Fruit fly (Drosophila melanogaster): Measurements from ENCODE around the gene xit.

The xit gene

dm6 chrX:6854563-6854962 is 33.7 kb downstream of the xit start (continued):
- TF ChIP-seq jigr1 (GFP tag; IDR thresholded peaks at IDR 0.05) (peak; percentile 48; the same call in 1 of the 3 replicates), CG2202 (tag; optimal IDR thresholded peaks at IDR 0.05) (peak; percentile 50), CG34376 (GFP tag; optimal IDR thresholded peaks at IDR 0.05) (no peak), odd (GFP tag; optimal IDR thresholded peaks at IDR 0.05) (peak; percentile 71), phol (tag; optimal IDR thresholded peaks at IDR 0.05) (peak; percentile 83), Mes4 (GFP tag; optimal IDR thresholded peaks at IDR 0.05) (peak; percentile 55), ftz-f1 (GFP tag; optimal IDR thresholded peaks at IDR 0.05) (no peak), tgo (GFP tag; IDR thresholded peaks at IDR 0.05) (peak; percentile 82), Nf-YA (GFP tag; IDR thresholded peaks at IDR 0.05) (peak; percentile 51; the same call in 1 of the 2 replicates), vnd (GFP tag; IDR thresholded peaks at IDR 0.05; ENCODE audit: partially characterized antibody) (no peak), CG4820 (GFP tag; optimal IDR thresholded peaks at IDR 0.05) (peak; percentile 83), ttk (GFP tag; IDR thresholded peaks at IDR 0.05) (peak; percentile 58; the same call in 1 of the 2 replicates), disco-r (GFP tag; optimal IDR thresholded peaks at IDR 0.05) (peak; percentile 35), Doc2 (GFP tag; IDR thresholded peaks at IDR 0.05) (no peak), Nf-YB (GFP tag; optimal IDR thresholded peaks at IDR 0.05) (peak; percentile 60), cas (GFP tag; IDR thresholded peaks at IDR 0.05) (no peak), otp (GFP tag; IDR thresholded peaks at IDR 0.05) (peak; percentile 80), CG43689 (GFP tag; IDR thresholded peaks at IDR 0.05) (no peak), BtbVII (GFP tag; optimal IDR thresholded peaks at IDR 0.05) (peak; percentile 85), CG4360 (GFP tag; IDR thresholded peaks at IDR 0.05) (peak; percentile 5; the same call in 1 of the 2 replicates), CG7556 (GFP tag; optimal IDR thresholded peaks at IDR 0.05) (peak; percentile 84), BEAF-32 (GFP tag; optimal IDR thresholded peaks at IDR 0.05) (no peak), HHEX (GFP tag; optimal IDR thresholded peaks at IDR 0.05) (peak; percentile 74), CG8290 (GFP tag; optimal IDR thresholded peaks at IDR 0.05) (peak; percentile 38), CG8290 (tag; optimal IDR thresholded peaks at IDR 0.05) (no peak), chif (GFP tag; optimal IDR thresholded peaks at IDR 0.05) (peak; percentile 38 to 60), CG11504 (tag; optimal IDR thresholded peaks at IDR 0.05) (peak; percentile 92), chm (GFP tag; IDR thresholded peaks at IDR 0.05) (peak; percentile 60; the same call in 1 of the 2 replicates), luna (GFP tag; optimal IDR thresholded peaks at IDR 0.05) (peak; percentile 59), CG6791 (GFP tag; IDR thresholded peaks at IDR 0.05; ENCODE audit: partially characterized antibody) (no peak), CG15011 (GFP tag; optimal IDR thresholded peaks at IDR 0.05) (peak; percentile 77), jumu (GFP tag; optimal IDR thresholded peaks at IDR 0.05) (peak; percentile 59), CG13894 (tag; optimal IDR thresholded peaks at IDR 0.05) (peak; percentile 41), chinmo (GFP tag; IDR thresholded peaks at IDR 0.05; ENCODE audit: partially characterized antibody) (no peak), D19B (GFP tag; optimal IDR thresholded peaks at IDR 0.05) (peak; percentile 69), dati (GFP tag; IDR thresholded peaks at IDR 0.05) (peak; percentile 51), Rx (GFP tag; IDR thresholded peaks at IDR 0.05) (peak; percentile 58), cwo (GFP tag; optimal IDR thresholded peaks at IDR 0.05) (peak; percentile 87), CG17612 (GFP tag; IDR thresholded peaks at IDR 0.05) (0 out of 2 replicates have a peak, but pooled peaks have one; percentile 15), nmo (GFP tag; optimal IDR thresholded peaks at IDR 0.05) (peak; percentile 84), CG6689 (GFP tag; IDR thresholded peaks at IDR 0.05) (peak; percentile 81), Ravus (GFP tag; IDR thresholded peaks at IDR 0.05) (peak; percentile 62), pfk (GFP tag; optimal IDR thresholded peaks at IDR 0.05) (no peak), emc (GFP tag; optimal IDR thresholded peaks at IDR 0.05) (peak; percentile 24), sqz (GFP tag; optimal IDR thresholded peaks at IDR 0.05) (peak; percentile 69), gro (GFP tag; optimal IDR thresholded peaks at IDR 0.05) (peak; percentile 63), NC2β (GFP tag; optimal IDR thresholded peaks at IDR 0.05) (peak; percentile 53), pzg (GFP tag; optimal IDR thresholded peaks at IDR 0.05) (no peak), Abd-B (GFP tag; optimal IDR thresholded peaks at IDR 0.05) (peak; percentile 65), CG6272 (GFP tag; IDR thresholded peaks at IDR 0.05) (peak; percentile 40; the same call in 1 of the 2 replicates), CG32532 (GFP tag; IDR thresholded peaks at IDR 0.05) (peak; percentile 87)
